Fruit fly (Drosophila melanogaster) whole organism, prepupa: ENCODE data around the gene Tl.

Experiments
- CG10669 ChIP-seq: fragments of 200-800 bp; sonication (Bioruptor generic); optimal IDR thresholded peaks from 3 replicates; lab custom pipeline; 2018; ENCODE audit warnings: missing biosample characterization, mild to moderate bottlenecking, missing genetic modification characterization, moderate library complexity
- CG1621 ChIP-seq: fragments of 200-800 bp; sonication (Bioruptor generic); optimal IDR thresholded peaks from 3 replicates; lab custom pipeline; 2018; ENCODE audit warnings: missing biosample characterization, mild to moderate bottlenecking, missing genetic modification characterization
- topi ChIP-seq: fragments of 200-800 bp; sonication (Bioruptor generic); optimal IDR thresholded peaks from 3 replicates; lab custom pipeline; 2016; ENCODE audit warnings: missing biosample characterization, missing genetic modification characterization

dm6 chr3R:26876432-26876831 is 77.6 kb downstream of the Tl start, which contains the start of gene CG5500:
- no peak for TF ChIP-seq topi (GFP tag; lab: Kevin White, UChicago)
- TF ChIP-seq CG10669 (GFP tag; lab: Kevin White, UChicago) = no peak
- no peak for TF ChIP-seq CG1621
